Fruit fly (Drosophila melanogaster): ENCODE results near the gene CG9356.

CG9356 gene

dm6 chr3R:9352595-9353275, 51.3 kb downstream of the CG9356 start (continued):
- TF ChIP-seq hbn (GFP tag; IDR thresholded peaks at IDR 0.05; ENCODE audit: partially characterized antibody): no peak
- TF ChIP-seq gsb-n (tag; optimal IDR thresholded peaks at IDR 0.05): no peak
- no peak for TF ChIP-seq CG18619 (GFP tag; optimal IDR thresholded peaks at IDR 0.05)
- TF ChIP-seq CG4424 (GFP tag; optimal IDR thresholded peaks at IDR 0.05): no peak
- no peak for TF ChIP-seq CG3281 (GFP tag; optimal IDR thresholded peaks at IDR 0.05)
- no peak for TF ChIP-seq Mad (GFP tag; optimal IDR thresholded peaks at IDR 0.05)
- no peak for TF ChIP-seq CG15011 (GFP tag; optimal IDR thresholded peaks at IDR 0.05)
- TF ChIP-seq CG10274 (GFP tag; optimal IDR thresholded peaks at IDR 0.05): no peak
- TF ChIP-seq CG10543 (GFP tag; optimal IDR thresholded peaks at IDR 0.05): peak; percentile 14
- TF ChIP-seq otp (GFP tag; IDR thresholded peaks at IDR 0.05): no peak
- no peak for TF ChIP-seq Doc3 (GFP tag; IDR thresholded peaks at IDR 0.05; ENCODE audit: partially characterized antibody)
- no peak for TF ChIP-seq Nf-YC (tag; optimal IDR thresholded peaks at IDR 0.05)
- no peak for TF ChIP-seq CG8388 (GFP tag; optimal IDR thresholded peaks at IDR 0.05)
- TF ChIP-seq mirr (GFP tag; optimal IDR thresholded peaks at IDR 0.05): peak; percentile 86
- no peak for TF ChIP-seq insv (GFP tag; optimal IDR thresholded peaks at IDR 0.05)
- TF ChIP-seq Ada2b (GFP tag; IDR thresholded peaks at IDR 0.05): no peak
- no peak for TF ChIP-seq CG10366 (GFP tag; IDR thresholded peaks at IDR 0.05)
- no peak for TF ChIP-seq corto (GFP tag; optimal IDR thresholded peaks at IDR 0.05)
- no peak for TF ChIP-seq Ets65A (GFP tag)
- TF ChIP-seq sr (GFP tag; IDR thresholded peaks at IDR 0.05): no peak
- TF ChIP-seq Hsf (GFP tag; optimal IDR thresholded peaks at IDR 0.05): no peak
- TF ChIP-seq wdn (GFP tag; IDR thresholded peaks at IDR 0.05): no peak
- TF ChIP-seq trh (GFP tag; optimal IDR thresholded peaks at IDR 0.05): no peak
- no peak for TF ChIP-seq CG17829 (tag; optimal IDR thresholded peaks at IDR 0.05)
- TF ChIP-seq bbx (GFP tag; IDR thresholded peaks at IDR 0.05; ENCODE audit: partially characterized antibody): no peak
- no peak for TF ChIP-seq sisA (GFP tag; IDR thresholded peaks at IDR 0.05)
- no peak for TF ChIP-seq lilli (GFP tag; optimal IDR thresholded peaks at IDR 0.05)
- TF ChIP-seq hth (optimal IDR thresholded peaks at IDR 0.05): no peak
- no peak for TF ChIP-seq CG14710 (tag; optimal IDR thresholded peaks at IDR 0.05)
- no peak for TF ChIP-seq Oaz (GFP tag; IDR thresholded peaks at IDR 0.05)
- peak; percentile 4 for TF ChIP-seq CG1529 (GFP tag; optimal IDR thresholded peaks at IDR 0.05)
- no peak for TF ChIP-seq sima (GFP tag; optimal IDR thresholded peaks at IDR 0.05)
- peak; percentile 87 for TF ChIP-seq sug (tag; optimal IDR thresholded peaks at IDR 0.05)
- no peak for TF ChIP-seq Abd-B (GFP tag; optimal IDR thresholded peaks at IDR 0.05)
- TF ChIP-seq Sox102F (GFP tag; optimal IDR thresholded peaks at IDR 0.05): no peak
- TF ChIP-seq prd (optimal IDR thresholded peaks at IDR 0.05): no peak
- no peak for TF ChIP-seq prd (GFP tag; IDR thresholded peaks at IDR 0.05)
- no peak for TF ChIP-seq tap (tag; optimal IDR thresholded peaks at IDR 0.05)
- TF ChIP-seq Fer3 (tag; optimal IDR thresholded peaks at IDR 0.05): no peak
- peak; percentile 89 to 98 for TF ChIP-seq Trl (optimal IDR thresholded peaks at IDR 0.05)
- TF ChIP-seq Trl (GFP tag; optimal IDR thresholded peaks at IDR 0.05): peak; percentile 16
- TF ChIP-seq Rfx (GFP tag; IDR thresholded peaks at IDR 0.05): no peak
- TF ChIP-seq ftz-f1 (GFP tag; optimal IDR thresholded peaks at IDR 0.05): peak; percentile 67
- no peak for TF ChIP-seq bcd (GFP tag; optimal IDR thresholded peaks at IDR 0.05)
- TF ChIP-seq CG43689 (GFP tag; IDR thresholded peaks at IDR 0.05): no peak
- no peak for TF ChIP-seq oc (tag; optimal IDR thresholded peaks at IDR 0.05)
- TF ChIP-seq CG9609 (GFP tag; optimal IDR thresholded peaks at IDR 0.05): no peak
- TF ChIP-seq Lim3 (GFP tag; IDR thresholded peaks at IDR 0.05): no peak
- no peak for TF ChIP-seq bigmax (GFP tag; optimal IDR thresholded peaks at IDR 0.05)
- TF ChIP-seq sqz (GFP tag; optimal IDR thresholded peaks at IDR 0.05): peak; percentile 85
- TF ChIP-seq Oli (tag; optimal IDR thresholded peaks at IDR 0.05): no peak
- TF ChIP-seq lola (GFP tag; optimal IDR thresholded peaks at IDR 0.05): no peak

All from whole organism, embryonic.